Fruit fly (Drosophila melanogaster) whole organism, embryonic: ENCODE results near the gene mRpS30.
A peak's percentile ranks its signal among the peaks of the same experiment; 100 is the strongest.

ENCODE experiments used
- Atf-2 ChIP-seq: fragments of 200-800 bp; sonication (Bioruptor generic); optimal IDR thresholded peaks from 2 replicates; lab custom pipeline; 2016; ENCODE audit warnings: missing biosample characterization, missing genetic modification characterization
- B-H2 ChIP-seq: fragments of 200-800 bp; sonication (Bioruptor generic); optimal IDR thresholded peaks from 2 replicates; lab custom pipeline; 2018; ENCODE audit warnings: missing biosample characterization, mild to moderate bottlenecking, missing genetic modification characterization
- BtbVII ChIP-seq: fragments of 200-800 bp; sonication (Bioruptor generic); optimal IDR thresholded peaks from 3 replicates; lab custom pipeline; 2017; ENCODE audit warnings: missing biosample characterization, mild to moderate bottlenecking, missing genetic modification characterization
- CG10267 ChIP-seq: fragments of 200-800 bp; sonication (Bioruptor generic); optimal IDR thresholded peaks from 2 replicates; lab custom pipeline; 2018; ENCODE audit warnings: missing biosample characterization, mild to moderate bottlenecking, missing genetic modification characterization, moderate library complexity
- CG10462 ChIP-seq: fragments of 200-800 bp; sonication (Bioruptor generic); optimal IDR thresholded peaks from 2 replicates; lab custom pipeline; 2016; ENCODE audit warnings: missing biosample characterization, missing genetic modification characterization
- CG11560 ChIP-seq: fragments of 200-800 bp; sonication (Bioruptor generic); IDR thresholded peaks from 3 replicates; pipeline ENCODE4 v1.3.6; 2022; ENCODE audit warnings: missing biosample characterization, missing genetic modification characterization
- CG13287 ChIP-seq: fragments of 200-800 bp; sonication (Bioruptor generic); IDR thresholded peaks from 2 replicates; pipeline ENCODE4 v1.3.6; 2022; ENCODE audit warnings: missing biosample characterization, missing genetic modification characterization; ENCODE audit not compliant: partially characterized antibody
- CG17328 ChIP-seq: fragments of 200-800 bp; sonication (Bioruptor generic); IDR thresholded peaks from 2 replicates; pipeline ENCODE4 v1.3.6; 2022; ENCODE audit warnings: missing biosample characterization, missing genetic modification characterization
- CG1832 ChIP-seq: fragments of 200-800 bp; sonication (Bioruptor generic); optimal IDR thresholded peaks from 2 replicates; lab custom pipeline; 2017; ENCODE audit warnings: missing biosample characterization, mild to moderate bottlenecking, missing genetic modification characterization, inconsistent platforms
- CG18476 ChIP-seq: fragments of 200-800 bp; sonication (Bioruptor generic); optimal IDR thresholded peaks from 2 replicates; lab custom pipeline; 2016; ENCODE audit warnings: missing biosample characterization, mild to moderate bottlenecking, missing genetic modification characterization
- CG2875 ChIP-seq: fragments of 200-800 bp; sonication (Bioruptor generic); optimal IDR thresholded peaks from 2 replicates; lab custom pipeline; 2017; ENCODE audit warnings: missing biosample characterization, mild to moderate bottlenecking, missing genetic modification characterization, missing genetic modification reagents
- CG33213 ChIP-seq: fragments of 200-800 bp; sonication (Bioruptor generic); optimal IDR thresholded peaks from 3 replicates; lab custom pipeline; 2016; ENCODE audit warnings: missing biosample characterization, missing genetic modification characterization
- CG34224 ChIP-seq: fragments of 200-800 bp; sonication (Bioruptor generic); IDR thresholded peaks from 3 replicates; pipeline ENCODE4 v1.3.6; 2022; ENCODE audit warnings: missing biosample characterization, missing genetic modification characterization; ENCODE audit not compliant: partially characterized antibody
- CG4424 ChIP-seq: fragments of 200-800 bp; sonication (Bioruptor generic); optimal IDR thresholded peaks from 3 replicates; lab custom pipeline; 2016; ENCODE audit warnings: missing biosample characterization, missing genetic modification characterization
- CG4730 ChIP-seq: fragments of 200-800 bp; sonication (Bioruptor generic); IDR thresholded peaks from 2 replicates; pipeline ENCODE4 v1.3.6; 2022; ENCODE audit warnings: missing biosample characterization, missing genetic modification characterization
- CG7839 ChIP-seq: fragments of 200-800 bp; sonication (Bioruptor generic); optimal IDR thresholded peaks from 3 replicates; lab custom pipeline; 2018; ENCODE audit warnings: missing biosample characterization, mild to moderate bottlenecking, missing genetic modification characterization, moderate library complexity
- CG9609 ChIP-seq: fragments of 200-800 bp; sonication (Bioruptor generic); optimal IDR thresholded peaks from 3 replicates; lab custom pipeline; 2016; ENCODE audit warnings: missing biosample characterization, missing genetic modification characterization
- Dbx ChIP-seq: fragments of 200-800 bp; sonication (Bioruptor generic); IDR thresholded peaks from 3 replicates; pipeline ENCODE4 v1.3.6; 2022; ENCODE audit warnings: missing biosample characterization, missing genetic modification characterization
- Doc3 ChIP-seq: fragments of 200-800 bp; sonication (Bioruptor generic); IDR thresholded peaks from 3 replicates; pipeline ENCODE4 v1.3.6; 2022; ENCODE audit warnings: missing biosample characterization, missing genetic modification characterization; ENCODE audit not compliant: partially characterized antibody
- Hmr ChIP-seq: fragments of 200-800 bp; sonication (Bioruptor generic); optimal IDR thresholded peaks from 3 replicates; lab custom pipeline; 2017; ENCODE audit warnings: mild to moderate bottlenecking, missing biosample characterization, missing genetic modification reagents, missing genetic modification characterization
- Hsf ChIP-seq: fragments of 200-800 bp; sonication (Bioruptor generic); optimal IDR thresholded peaks from 3 replicates; lab custom pipeline; 2016; ENCODE audit warnings: missing biosample characterization, missing genetic modification characterization
- Max ChIP-seq: fragments of 200-800 bp; sonication (Bioruptor generic); optimal IDR thresholded peaks from 2 replicates; lab custom pipeline; 2016; ENCODE audit warnings: missing biosample characterization, mild to moderate bottlenecking, missing genetic modification characterization
- Meics ChIP-seq: fragments of 200-800 bp; sonication (Bioruptor generic); optimal IDR thresholded peaks from 2 replicates; lab custom pipeline; 2017; ENCODE audit warnings: missing biosample characterization, mild to moderate bottlenecking, missing genetic modification characterization
- Mes4 ChIP-seq: fragments of 200-800 bp; sonication (Bioruptor generic); optimal IDR thresholded peaks from 2 replicates; lab custom pipeline; 2016; ENCODE audit warnings: missing biosample characterization, missing genetic modification characterization
- Myb ChIP-seq: fragments of 200-800 bp; sonication (Bioruptor generic); optimal IDR thresholded peaks from 2 replicates; lab custom pipeline; 2016; ENCODE audit warnings: missing biosample characterization, missing genetic modification characterization
- Ravus ChIP-seq: fragments of 200-800 bp; sonication (Bioruptor generic); IDR thresholded peaks from 2 replicates; pipeline ENCODE4 v1.3.6; 2022; ENCODE audit warnings: missing biosample characterization, missing genetic modification characterization
- Ssrp ChIP-seq: fragments of 200-800 bp; sonication (Bioruptor generic); optimal IDR thresholded peaks from 2 replicates; lab custom pipeline; 2018; ENCODE audit warnings: missing biosample characterization, mild to moderate bottlenecking, missing genetic modification characterization, moderate library complexity
- TFAM ChIP-seq: fragments of 200-800 bp; sonication (Bioruptor generic); optimal IDR thresholded peaks from 2 replicates; lab custom pipeline; 2017; ENCODE audit warnings: missing biosample characterization, missing genetic modification characterization, inconsistent platforms
- aop ChIP-seq: fragments of 200-800 bp; sonication (Bioruptor generic); IDR thresholded peaks from 2 replicates; pipeline ENCODE4 v1.3.6; 2022; ENCODE audit warnings: missing biosample characterization, missing genetic modification characterization
- ato ChIP-seq: fragments of 200-800 bp; sonication (Bioruptor generic); IDR thresholded peaks from 2 replicates; pipeline ENCODE4 v1.3.6; 2022; ENCODE audit warnings: missing biosample characterization, missing genetic modification characterization; ENCODE audit not compliant: partially characterized antibody
- bab2 ChIP-seq: fragments of 200-800 bp; sonication (Bioruptor generic); optimal IDR thresholded peaks from 2 replicates; lab custom pipeline; 2016; ENCODE audit warnings: missing biosample characterization, missing genetic modification characterization
- chn ChIP-seq: fragments of 200-800 bp; sonication (Bioruptor generic); optimal IDR thresholded peaks from 2 replicates; lab custom pipeline; 2016; ENCODE audit warnings: missing biosample characterization, missing genetic modification characterization
- dan ChIP-seq: fragments of 200-800 bp; sonication (Bioruptor generic); IDR thresholded peaks from 2 replicates; pipeline ENCODE4 v1.3.6; 2022; ENCODE audit warnings: missing biosample characterization, missing genetic modification characterization
- esg ChIP-seq: fragments of 200-800 bp; sonication (Bioruptor generic); conservative IDR thresholded peaks from 2 replicates; pipeline ENCODE4 v1.3.6; 2022; ENCODE audit warnings: missing biosample characterization, missing genetic modification characterization
- fd102C ChIP-seq: fragments of 200-800 bp; sonication (Bioruptor generic); optimal IDR thresholded peaks from 2 replicates; lab custom pipeline; 2018; ENCODE audit warnings: missing biosample characterization, mild to moderate bottlenecking, missing genetic modification characterization, moderate library complexity
- fd96Cb ChIP-seq: fragments of 200-800 bp; sonication (Bioruptor generic); optimal IDR thresholded peaks from 2 replicates; lab custom pipeline; 2018; ENCODE audit warnings: missing biosample characterization, mild to moderate bottlenecking, missing genetic modification characterization, moderate library complexity
- ftz-f1 ChIP-seq: fragments of 200-800 bp; sonication (Bioruptor generic); optimal IDR thresholded peaks from 2 replicates; lab custom pipeline; 2016; ENCODE audit warnings: missing biosample characterization, missing genetic modification characterization
- gce ChIP-seq: fragments of 200-800 bp; sonication (Bioruptor generic); IDR thresholded peaks from 3 replicates; pipeline ENCODE4 v1.3.6; 2022; ENCODE audit warnings: missing biosample characterization, missing genetic modification characterization
- her ChIP-seq: fragments of 200-800 bp; sonication (Bioruptor generic); optimal IDR thresholded peaks from 2 replicates; lab custom pipeline; 2016; ENCODE audit warnings: missing biosample characterization, missing genetic modification characterization
- inv ChIP-seq: fragments of 200-800 bp; sonication (Bioruptor generic); IDR thresholded peaks from 2 replicates; pipeline ENCODE4 v1.3.6; 2022; ENCODE audit warnings: missing biosample characterization, missing genetic modification characterization; ENCODE audit not compliant: partially characterized antibody
- nerfin-1 ChIP-seq: fragments of 200-800 bp; sonication (Bioruptor generic); optimal IDR thresholded peaks from 3 replicates; lab custom pipeline; 2019; ENCODE audit warnings: missing biosample characterization, mild to moderate bottlenecking, missing genetic modification characterization, moderate library complexity
- odd ChIP-seq: fragments of 200-800 bp; sonication (Bioruptor generic); optimal IDR thresholded peaks from 2 replicates; lab custom pipeline; 2017; ENCODE audit warnings: missing biosample characterization, mild to moderate bottlenecking, missing genetic modification characterization
- pzg ChIP-seq: fragments of 200-800 bp; sonication (Bioruptor generic); optimal IDR thresholded peaks from 3 replicates; lab custom pipeline; 2018; ENCODE audit warnings: missing biosample characterization, mild to moderate bottlenecking, missing genetic modification characterization, moderate library complexity
- row ChIP-seq: fragments of 200-800 bp; sonication (Bioruptor generic); IDR thresholded peaks from 3 replicates; pipeline ENCODE4 v1.3.6; 2022; ENCODE audit warnings: missing biosample characterization, missing genetic modification characterization
- sim ChIP-seq: fragments of 200-800 bp; sonication (Bioruptor generic); IDR thresholded peaks from 2 replicates; pipeline ENCODE4 v1.3.6; 2022; ENCODE audit warnings: missing biosample characterization, missing genetic modification characterization
- sna ChIP-seq: fragments of 200-800 bp; sonication (Bioruptor generic); IDR thresholded peaks from 2 replicates; pipeline ENCODE4 v1.3.6; 2022; ENCODE audit warnings: missing biosample characterization, missing genetic modification characterization; ENCODE audit not compliant: partially characterized antibody
- sob ChIP-seq: fragments of 200-800 bp; sonication (Bioruptor generic); IDR thresholded peaks from 2 replicates; pipeline ENCODE4 v1.3.6; 2022; ENCODE audit warnings: missing biosample characterization, missing genetic modification characterization
- tap ChIP-seq: fragments of 200-800 bp; optimal IDR thresholded peaks from 3 replicates; lab custom pipeline; 2019; ENCODE audit warnings: missing biosample characterization, mild to moderate bottlenecking, missing genetic modification characterization, moderate library complexity
- tup ChIP-seq: fragments of 200-800 bp; sonication (Bioruptor generic); optimal IDR thresholded peaks from 2 replicates; lab custom pipeline; 2016; ENCODE audit warnings: missing biosample characterization, mild to moderate bottlenecking, missing genetic modification characterization, moderate library complexity
- wor ChIP-seq: fragments of 200-800 bp; sonication (Bioruptor generic); IDR thresholded peaks from 2 replicates; pipeline ENCODE4 v1.3.6; 2022; ENCODE audit warnings: missing biosample characterization, missing genetic modification characterization

mRpS30 gene

dm6 chrX:15785429-15786239 lies at the start of gene mRpS30, which contains the start of gene Paf-AHalpha (continued):
- TF ChIP-seq Ravus (GFP tag; lab: Robert Waterston, UW) (no peak), Meics (no peak), bab2 (GFP tag; lab: Kevin White, UChicago) (no peak), CG4730 (GFP tag; lab: Robert Waterston, UW) (no peak), tap (tag; lab: Kevin White, UChicago) (no peak), Max (GFP tag; lab: Kevin White, UChicago) (no peak), Doc3 (GFP tag; lab: Robert Waterston, UW) (no peak), Ssrp (no peak), CG10267 (tag; lab: Kevin White, UChicago) (peak; percentile 19), CG9609 (no peak), gce (no peak), CG10462 (no peak), CG7839 (tag; lab: Kevin White, UChicago) (no peak), wor (GFP tag; lab: Robert Waterston, UW) (no peak), Hsf (GFP tag; lab: Kevin White, UChicago) (no peak), CG18476 (GFP tag; lab: Kevin White, UChicago) (no peak), row (GFP tag; lab: Robert Waterston, UW) (peak; percentile 31; the same call in 2 of the 3 replicates), aop (GFP tag; lab: Robert Waterston, UW) (no peak), fd96Cb (tag; lab: Kevin White, UChicago) (no peak), sna (GFP tag; lab: Robert Waterston, UW) (no peak), fd102C (no peak), CG4424 (GFP tag; lab: Kevin White, UChicago) (no peak), sob (GFP tag; lab: Robert Waterston, UW) (no peak), B-H2 (GFP tag; lab: Kevin White, UChicago) (no peak), CG34224 (GFP tag; lab: Robert Waterston, UW) (no peak), nerfin-1 (tag; lab: Kevin White, UChicago) (no peak), esg (GFP tag; lab: Robert Waterston, UW) (no peak), Atf-2 (GFP tag; lab: Kevin White, UChicago) (no peak), TFAM (no peak), dan (GFP tag; lab: Robert Waterston, UW) (no peak), tup (no peak), CG11560 (tag; lab: Robert Waterston, UW) (no peak), CG2875 (no peak), BtbVII (no peak), CG33213 (GFP tag; lab: Kevin White, UChicago) (peak; percentile 30), odd (GFP tag; lab: Kevin White, UChicago) (no peak), chn (GFP tag; lab: Kevin White, UChicago) (no peak), Hmr (GFP tag; lab: Kevin White, UChicago) (no peak), CG17328 (no peak), CG1832 (GFP tag; lab: Kevin White, UChicago) (no peak), her (GFP tag; lab: Kevin White, UChicago) (no peak), CG13287 (GFP tag; lab: Robert Waterston, UW) (no peak), Mes4 (GFP tag; lab: Kevin White, UChicago) (no peak), Dbx (GFP tag; lab: Robert Waterston, UW) (no peak), sim (GFP tag; lab: Robert Waterston, UW) (no peak), inv (GFP tag; lab: Robert Waterston, UW) (no peak), ato (GFP tag; lab: Robert Waterston, UW) (no peak), Myb (GFP tag; lab: Kevin White, UChicago) (peak; percentile 94), ftz-f1 (no peak), pzg (GFP tag; lab: Kevin White, UChicago) (peak; percentile 58)
